Fruit fly (Drosophila melanogaster) whole organism, embryonic: ENCODE data around the gene Cpr64Ab.

ENCODE experiments used
- B-H2 ChIP-seq: fragments of 200-800 bp; sonication (Bioruptor generic); optimal IDR thresholded peaks from 2 replicates; lab custom pipeline; 2018; ENCODE audit warnings: missing biosample characterization, mild to moderate bottlenecking, missing genetic modification characterization
- Blimp-1 ChIP-seq: fragments of 200-800 bp; sonication (Bioruptor generic); optimal IDR thresholded peaks from 3 replicates; lab custom pipeline; 2018; ENCODE audit warnings: missing biosample characterization, missing genetic modification characterization, mild to moderate bottlenecking, moderate library complexity, missing genetic modification reagents
- CG10565 ChIP-seq: fragments of 200-800 bp; sonication (Bioruptor generic); optimal IDR thresholded peaks from 3 replicates; lab custom pipeline; 2016; ENCODE audit warnings: missing biosample characterization, mild to moderate bottlenecking, missing genetic modification characterization
- CG1233 ChIP-seq: fragments of 200-800 bp; sonication (Bioruptor generic); optimal IDR thresholded peaks from 4 replicates; lab custom pipeline; 2018; ENCODE audit warnings: missing biosample characterization, mild to moderate bottlenecking, missing genetic modification characterization
- CG15011 ChIP-seq: fragments of 200-800 bp; sonication (Bioruptor generic); optimal IDR thresholded peaks from 3 replicates; lab custom pipeline; 2018; ENCODE audit warnings: missing biosample characterization, mild to moderate bottlenecking, missing genetic modification characterization
- CG15479 ChIP-seq: fragments of 200-800 bp; sonication (Bioruptor generic); optimal IDR thresholded peaks from 3 replicates; lab custom pipeline; 2019; ENCODE audit warnings: missing biosample characterization, mild to moderate bottlenecking, missing genetic modification characterization, moderate library complexity
- CG17328 ChIP-seq: fragments of 200-800 bp; sonication (Bioruptor generic); IDR thresholded peaks from 2 replicates; pipeline ENCODE4 v1.3.6; 2022; ENCODE audit warnings: missing biosample characterization, missing genetic modification characterization
- CG1792 ChIP-seq: fragments of 200-800 bp; sonication (Bioruptor generic); optimal IDR thresholded peaks from 2 replicates; lab custom pipeline; 2016; ENCODE audit warnings: missing biosample characterization, missing genetic modification characterization
- CG1832 ChIP-seq: fragments of 200-800 bp; sonication (Bioruptor generic); optimal IDR thresholded peaks from 2 replicates; lab custom pipeline; 2017; ENCODE audit warnings: missing biosample characterization, mild to moderate bottlenecking, missing genetic modification characterization, inconsistent platforms
- CG30403 ChIP-seq: fragments of 200-800 bp; sonication (Bioruptor generic); optimal IDR thresholded peaks from 3 replicates; lab custom pipeline; 2016; ENCODE audit warnings: missing biosample characterization, missing genetic modification characterization
- CG30431 ChIP-seq: fragments of 200-800 bp; sonication (Bioruptor generic); optimal IDR thresholded peaks from 2 replicates; lab custom pipeline; 2017; ENCODE audit warnings: missing biosample characterization, missing genetic modification characterization
- CG32772 ChIP-seq: fragments of 200-800 bp; sonication (Bioruptor generic); IDR thresholded peaks from 2 replicates; pipeline ENCODE4 v1.3.6; 2022; ENCODE audit warnings: missing biosample characterization, missing genetic modification characterization
- CG34422 ChIP-seq: fragments of 200-800 bp; sonication (Bioruptor generic); IDR thresholded peaks from 3 replicates; pipeline ENCODE4 v1.3.6; 2022; ENCODE audit warnings: missing biosample characterization, missing genetic modification characterization
- CG4282 ChIP-seq: fragments of 200-800 bp; sonication (Bioruptor generic); optimal IDR thresholded peaks from 2 replicates; lab custom pipeline; 2016; ENCODE audit warnings: missing biosample characterization, missing genetic modification characterization
- CG6683 ChIP-seq: fragments of 200-800 bp; sonication (Bioruptor generic); optimal IDR thresholded peaks from 2 replicates; lab custom pipeline; 2017; ENCODE audit warnings: missing biosample characterization, mild to moderate bottlenecking, missing genetic modification characterization, missing genetic modification reagents
- CG7271 ChIP-seq: fragments of 200-800 bp; sonication (Bioruptor generic); optimal IDR thresholded peaks from 2 replicates; lab custom pipeline; 2018; ENCODE audit warnings: missing biosample characterization, mild to moderate bottlenecking, missing genetic modification characterization, moderate library complexity
- CG7928 ChIP-seq: fragments of 200-800 bp; sonication (Bioruptor generic); optimal IDR thresholded peaks from 2 replicates; lab custom pipeline; 2017; ENCODE audit warnings: missing biosample characterization, mild to moderate bottlenecking, missing genetic modification characterization
- Deaf1 ChIP-seq: fragments of 200-800 bp; optimal IDR thresholded peaks from 3 replicates; lab custom pipeline; 2019; ENCODE audit warnings: missing biosample characterization, mild to moderate bottlenecking, missing genetic modification characterization, moderate library complexity
- Jarid2 ChIP-seq: fragments of 200-800 bp; sonication (Bioruptor generic); optimal IDR thresholded peaks from 3 replicates; lab custom pipeline; 2017; ENCODE audit warnings: mild to moderate bottlenecking, missing biosample characterization, missing genetic modification reagents, missing genetic modification characterization
- Kr ChIP-seq: fragments of 200-800 bp; sonication (Bioruptor generic); optimal IDR thresholded peaks from 2 replicates; lab custom pipeline; 2017; ENCODE audit warnings: missing biosample characterization, mild to moderate bottlenecking, missing genetic modification characterization
- Lim3 ChIP-seq: fragments of 200-800 bp; sonication (Bioruptor generic); IDR thresholded peaks from 2 replicates; pipeline ENCODE4 v1.3.6; 2022; ENCODE audit warnings: missing biosample characterization, missing genetic modification characterization
- MBD-R2 ChIP-seq: fragments of 200-800 bp; sonication (Bioruptor generic); IDR thresholded peaks from 2 replicates; pipeline ENCODE4 v1.3.6; 2022; ENCODE audit warnings: missing biosample characterization, missing genetic modification characterization
- Max ChIP-seq: fragments of 200-800 bp; sonication (Bioruptor generic); optimal IDR thresholded peaks from 2 replicates; lab custom pipeline; 2016; ENCODE audit warnings: missing biosample characterization, mild to moderate bottlenecking, missing genetic modification characterization
- Med ChIP-seq: fragments of 200-800 bp; sonication (Bioruptor generic); peaks from one replicate; lab custom pipeline; 2016; ENCODE audit warnings: missing biosample characterization, missing genetic modification characterization, mild to moderate bottlenecking, inconsistent platforms, moderate library complexity
- Nf-YB ChIP-seq: fragments of 200-800 bp; sonication (Bioruptor generic); optimal IDR thresholded peaks from 3 replicates; lab custom pipeline; 2019; ENCODE audit warnings: missing biosample characterization, mild to moderate bottlenecking, missing genetic modification characterization, moderate library complexity
- Nf-YC ChIP-seq: fragments of 200-800 bp; optimal IDR thresholded peaks from 3 replicates; lab custom pipeline; 2019; ENCODE audit warnings: missing biosample characterization, mild to moderate bottlenecking, missing genetic modification characterization, moderate library complexity
- Sin3A ChIP-seq: fragments of >200 bp; optimal IDR thresholded peaks from 2 replicates; lab custom pipeline; 2018
- Trl ChIP-seq, 3 experiments: fragments of >200 bp in 2 of 3; fragments of 200-800 bp in 1 of 3; sonication (Bioruptor generic) in 1 of 3; optimal IDR thresholded peaks; 2 replicates in 1 of 3; 3 replicates in 2 of 3; lab custom pipeline; 2016 to 2017; ENCODE audit warnings: missing biosample characterization in 1 of 3, missing genetic modification characterization in 1 of 3
- abd-A ChIP-seq: fragments of 200-800 bp; sonication (Bioruptor generic); optimal IDR thresholded peaks from 3 replicates; lab custom pipeline; 2019; ENCODE audit warnings: missing biosample characterization, mild to moderate bottlenecking, missing genetic modification characterization, moderate library complexity
- amos ChIP-seq: fragments of 200-800 bp; sonication (Bioruptor generic); IDR thresholded peaks from 2 replicates; pipeline ENCODE4 v1.3.6; 2022; ENCODE audit warnings: missing biosample characterization, missing genetic modification characterization; ENCODE audit not compliant: partially characterized antibody
- ash1 ChIP-seq: fragments of 200-800 bp; sonication (Bioruptor generic); optimal IDR thresholded peaks from 2 replicates; lab custom pipeline; 2018; ENCODE audit warnings: missing biosample characterization, mild to moderate bottlenecking, missing genetic modification characterization
- ato ChIP-seq: fragments of 200-800 bp; sonication (Bioruptor generic); IDR thresholded peaks from 2 replicates; pipeline ENCODE4 v1.3.6; 2022; ENCODE audit warnings: missing biosample characterization, missing genetic modification characterization; ENCODE audit not compliant: partially characterized antibody
- cad ChIP-seq: fragments of >200 bp; optimal IDR thresholded peaks from 2 replicates; lab custom pipeline; 2017; ENCODE audit warnings: missing biosample characterization, missing genetic modification characterization
- chn ChIP-seq: fragments of 200-800 bp; sonication (Bioruptor generic); optimal IDR thresholded peaks from 2 replicates; lab custom pipeline; 2016; ENCODE audit warnings: missing biosample characterization, missing genetic modification characterization
- ci ChIP-seq: fragments of 200-800 bp; sonication (Bioruptor generic); IDR thresholded peaks from 3 replicates; pipeline ENCODE4 v1.3.6; 2022; ENCODE audit warnings: missing biosample characterization, missing genetic modification characterization
- dimm ChIP-seq: fragments of 200-800 bp; sonication (Bioruptor generic); IDR thresholded peaks from 2 replicates; pipeline ENCODE4 v1.3.6; 2022; ENCODE audit warnings: missing biosample characterization, missing genetic modification characterization
- eyg ChIP-seq: fragments of 200-800 bp; sonication (Bioruptor generic); optimal IDR thresholded peaks from 3 replicates; lab custom pipeline; 2016; ENCODE audit warnings: missing biosample characterization, missing genetic modification characterization
- fd102C ChIP-seq: fragments of 200-800 bp; sonication (Bioruptor generic); optimal IDR thresholded peaks from 2 replicates; lab custom pipeline; 2018; ENCODE audit warnings: missing biosample characterization, mild to moderate bottlenecking, missing genetic modification characterization, moderate library complexity
- ken ChIP-seq: fragments of 200-800 bp; sonication (Bioruptor generic); IDR thresholded peaks from 3 replicates; pipeline ENCODE4 v1.3.6; 2022; ENCODE audit warnings: missing biosample characterization, missing genetic modification characterization
- lbe ChIP-seq: fragments of 200-800 bp; sonication (Bioruptor generic); optimal IDR thresholded peaks from 2 replicates; lab custom pipeline; 2016; ENCODE audit warnings: missing biosample characterization, mild to moderate bottlenecking, missing genetic modification characterization
- nom ChIP-seq: fragments of 200-800 bp; sonication (Bioruptor generic); optimal IDR thresholded peaks from 2 replicates; lab custom pipeline; 2017; ENCODE audit warnings: missing biosample characterization, missing genetic modification characterization, mild to moderate bottlenecking, moderate library complexity, missing genetic modification reagents
- pros ChIP-seq: fragments of 200-800 bp; sonication (Bioruptor generic); optimal IDR thresholded peaks from 3 replicates; lab custom pipeline; 2019; ENCODE audit warnings: missing biosample characterization, mild to moderate bottlenecking, missing genetic modification characterization, moderate library complexity
- sqz ChIP-seq: fragments of 200-800 bp; sonication (Bioruptor generic); optimal IDR thresholded peaks from 3 replicates; lab custom pipeline; 2018; ENCODE audit warnings: missing biosample characterization, mild to moderate bottlenecking, missing genetic modification characterization
- tll ChIP-seq, 2 experiments: fragments of 200-800 bp in 1 of 2; fragments of >200 bp in 1 of 2; sonication (Bioruptor generic) in 1 of 2; optimal IDR thresholded peaks; 2 replicates each; lab custom pipeline; 2017 to 2019; ENCODE audit warnings: missing biosample characterization in 2 of 2, missing genetic modification characterization in 2 of 2, mild to moderate bottlenecking in 1 of 2, moderate library complexity in 1 of 2
- z ChIP-seq: fragments of 200-800 bp; sonication (Bioruptor generic); IDR thresholded peaks from 3 replicates; pipeline ENCODE4 v1.3.6; 2022; ENCODE audit warnings: missing biosample characterization, missing genetic modification characterization
- zfh2 ChIP-seq: fragments of 200-800 bp; sonication (Bioruptor generic); optimal IDR thresholded peaks from 2 replicates; lab custom pipeline; 2016; ENCODE audit warnings: missing biosample characterization, missing genetic modification characterization

Cpr64Ab gene

dm6 chr3L:4167353-4167842, 43.9 kb downstream of the Cpr64Ab start, which contains the start of gene mas:
Gene mas (minus strand): TSS chr3L:4167464.
- TF ChIP-seq eyg (GFP tag; lab: Kevin White, UChicago) (no peak), CG34422 (GFP tag; lab: Robert Waterston, UW) (no peak), ci (GFP tag; lab: Robert Waterston, UW) (0 out of 3 replicates have a peak, but pooled peaks have one; percentile 16), MBD-R2 (GFP tag; lab: Robert Waterston, UW) (no peak), CG4282 (GFP tag; lab: Kevin White, UChicago) (no peak), CG7928 (no peak), CG15479 (GFP tag; lab: Kevin White, UChicago) (peak; percentile 57), Nf-YC (no peak), zfh2 (no peak), dimm (GFP tag; lab: Robert Waterston, UW) (no peak), Lim3 (no peak), abd-A (no peak), CG1233 (no peak), Med (GFP tag; lab: Kevin White, UChicago) (peak; percentile 43), ash1 (no peak), fd102C (GFP tag; lab: Kevin White, UChicago) (no peak), chn (GFP tag; lab: Kevin White, UChicago) (no peak), CG15011 (GFP tag; lab: Kevin White, UChicago) (no peak), CG10565 (GFP tag; lab: Kevin White, UChicago) (no peak), ato (GFP tag; lab: Robert Waterston, UW) (no peak), Trl (optimal IDR thresholded peaks at IDR 0.05; lab: Kevin White, UChicago) (peak in 1 of 2 experiments; percentile 41), Trl (GFP tag; optimal IDR thresholded peaks at IDR 0.05; lab: Kevin White, UChicago) (no peak), cad (GFP tag; lab: Kevin White, UChicago) (peak; percentile 93), CG1792 (GFP tag; lab: Kevin White, UChicago) (no peak), ken (GFP tag; lab: Robert Waterston, UW) (0 out of 3 replicates have a peak, but pooled peaks have one; percentile 35), tll (GFP tag; optimal IDR thresholded peaks at IDR 0.05; lab: Kevin White, UChicago) (peak in 1 of 2 experiments; percentile 40), CG1832 (no peak), lbe (GFP tag; lab: Kevin White, UChicago) (no peak), B-H2 (GFP tag; lab: Kevin White, UChicago) (no peak), Sin3A (lab: Kevin White, UChicago) (no peak), Blimp-1 (GFP tag; lab: Kevin White, UChicago) (peak; percentile 32)

dm6 chr3L:4160926-4161325, 50.4 kb downstream of the Cpr64Ab start, which contains the start of gene nab:
Gene nab (minus strand): TSS chr3L:4160932.
- TF ChIP-seq pros (GFP tag; lab: Kevin White, UChicago) (peak; percentile 91), CG30403 (GFP tag; lab: Kevin White, UChicago) (no peak), CG17328 (GFP tag; lab: Robert Waterston, UW) (0 out of 2 replicates have a peak, but pooled peaks have one; percentile 7), Trl (optimal IDR thresholded peaks at IDR 0.05; lab: Kevin White, UChicago) (peak; percentile 7 to 66), Trl (GFP tag; optimal IDR thresholded peaks at IDR 0.05; lab: Kevin White, UChicago) (no peak), nom (peak; percentile 13), Nf-YB (GFP tag; lab: Kevin White, UChicago) (peak; percentile 58), Blimp-1 (GFP tag; lab: Kevin White, UChicago) (peak; percentile 31), sqz (GFP tag; lab: Kevin White, UChicago) (peak; percentile 25), MBD-R2 (GFP tag; lab: Robert Waterston, UW) (no peak), CG6683 (GFP tag; lab: Kevin White, UChicago) (no peak), Deaf1 (tag; lab: Kevin White, UChicago) (peak; percentile 92), CG30431 (GFP tag; lab: Kevin White, UChicago) (no peak), CG32772 (GFP tag; lab: Robert Waterston, UW) (no peak), amos (no peak), z (GFP tag; lab: Robert Waterston, UW) (peak; percentile 95), Nf-YC (peak; percentile 83), Max (GFP tag; lab: Kevin White, UChicago) (no peak), Jarid2 (GFP tag; lab: Kevin White, UChicago) (peak; percentile 0), CG7271 (tag; lab: Kevin White, UChicago) (peak; percentile 38), Kr (GFP tag; lab: Kevin White, UChicago) (peak; percentile 56)
